Worm (Caenorhabditis elegans) whole organism, early embryonic: ENCODE measurements around the gene T05G5.1.

Source experiments
- B0310.2 ChIP-seq: sonication (generic microtip); optimal IDR thresholded peaks from 2 replicates; lab custom pipeline; 2016; ENCODE audit warnings: mild to moderate bottlenecking, missing genetic modification characterization, missing compliant biosample characterization
- ama-1 ChIP-seq: fragments of 150-350 bp; optimal IDR thresholded peaks from 2 replicates; lab custom pipeline; 2014
- ceh-13 ChIP-seq: fragments of 200-800 bp; sonication (Bioruptor generic); optimal IDR thresholded peaks from 2 replicates; lab custom pipeline; 2018; ENCODE audit warnings: mild to moderate bottlenecking, missing genetic modification characterization, missing compliant biosample characterization
- flt-1 ChIP-seq: fragments of 200-800 bp; sonication (Bioruptor generic); IDR thresholded peaks from 2 replicates; pipeline ENCODE4 v1.3.6; 2022; ENCODE audit warnings: missing genetic modification characterization, missing compliant biosample characterization
- hmbx-1 ChIP-seq: sonication (generic microtip); optimal IDR thresholded peaks from 2 replicates; lab custom pipeline; 2016; ENCODE audit warnings: mild to moderate bottlenecking, missing genetic modification characterization, missing compliant biosample characterization
- hnd-1 ChIP-seq: sonication (generic microtip); optimal IDR thresholded peaks from 2 replicates; lab custom pipeline; 2016; ENCODE audit warnings: missing genetic modification characterization, missing compliant biosample characterization
- scrt-1 ChIP-seq: fragments of 200-800 bp; sonication (Bioruptor generic); IDR thresholded peaks from 2 replicates; pipeline ENCODE4 v1.3.6; 2022; ENCODE audit warnings: missing genetic modification characterization, missing compliant biosample characterization

DNA sequence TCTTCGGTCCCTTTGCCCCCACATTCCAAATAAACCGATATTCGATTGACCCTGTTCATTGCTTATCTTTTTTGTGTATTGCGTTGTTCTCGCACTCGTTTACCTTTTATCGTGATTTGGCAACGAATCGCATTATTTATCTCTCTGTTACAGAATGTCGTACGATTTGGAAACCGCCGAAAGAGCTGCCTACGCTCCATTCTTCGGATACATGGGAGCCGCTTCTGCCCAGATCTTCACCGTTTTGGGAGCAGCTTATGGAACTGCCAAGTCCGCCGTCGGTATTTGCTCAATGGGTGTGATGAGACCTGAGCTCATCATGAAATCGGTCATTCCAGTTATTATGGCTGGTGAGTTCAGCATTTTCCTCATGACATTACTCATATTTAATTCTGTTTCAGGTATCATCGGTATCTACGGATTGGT is 38.9 kb upstream of the T05G5.1 start, which contains the start of gene vha-2:
- TF ChIP-seq scrt-1 (GFP tag; lab: Robert Waterston, UW): no peak
- peak; percentile 27 for TF ChIP-seq ama-1 (lab: Kevin White, UChicago)
- no peak for TF ChIP-seq flt-1 (GFP tag; lab: Robert Waterston, UW)
- TF ChIP-seq ceh-13: no peak
- no peak for TF ChIP-seq hnd-1 (tag; lab: Kevin White, UChicago)
- TF ChIP-seq B0310.2: no peak
- TF ChIP-seq hmbx-1: no peak
